Worm (Caenorhabditis elegans): ENCODE measurements around the gene col-105.
"Not testable (repeated sequence)": the region's sequence is repeated elsewhere in the genome, so short reads cannot be mapped to it uniquely, and the experiment has no call there.

The col-105 gene

ce11 chrIV:1343379-1343778, 15.6 kb downstream of the col-105 start, which contains the start of gene F58F6.5:
Gene F58F6.5 (plus strand): TSS chrIV:1343679.
- TF ChIP-seq F13C5.2 (tag; optimal IDR thresholded peaks at IDR 0.05); pes-1 (GFP tag; IDR thresholded peaks at IDR 0.05); tra-4 (tag; optimal IDR thresholded peaks at IDR 0.05): not testable (repeated sequence)

- TF ChIP-seq hmbx-1 (tag; optimal IDR thresholded peaks at IDR 0.05); pes-1 (GFP tag; IDR thresholded peaks at IDR 0.05); sea-1 (GFP tag; conservative IDR thresholded peaks at IDR 0.05): not testable (repeated sequence)
Measured at ce11 chrIV:1340788-1341187, 18.2 kb downstream of the col-105 start, which contains the start of gene F58F6.6. Gene F58F6.6 (plus strand): TSS chrIV:1341088.

ce11 chrIV:1328682-1329212, 30.3 kb downstream of the col-105 start, which contains the start of gene F53H1.3:
Gene F53H1.3 (plus strand): TSS chrIV:1329162.
- TF ChIP-seq B0310.2 (tag; optimal IDR thresholded peaks at IDR 0.05) = no peak
- TF ChIP-seq ets-7 (tag; optimal IDR thresholded peaks at IDR 0.05) = no peak
- no peak for TF ChIP-seq ama-1 (optimal IDR thresholded peaks at IDR 0.05)
- no peak for TF ChIP-seq hnd-1 (tag; optimal IDR thresholded peaks at IDR 0.05)
- TF ChIP-seq sea-1 (GFP tag; conservative IDR thresholded peaks at IDR 0.05) = no peak
- TF ChIP-seq hmg-4 (GFP tag; optimal IDR thresholded peaks at IDR 0.05) = no peak
- TF ChIP-seq tbx-37 (GFP tag; conservative IDR thresholded peaks at IDR 0.05) = no peak

ce11 chrIV:1310337-1310736, 48.7 kb downstream of the col-105 start:
- TF ChIP-seq hmg-4 (GFP tag; optimal IDR thresholded peaks at IDR 0.05) (no peak), tra-4 (tag; optimal IDR thresholded peaks at IDR 0.05) (no peak), ets-7 (tag; optimal IDR thresholded peaks at IDR 0.05) (no peak), ceh-13 (GFP tag; optimal IDR thresholded peaks at IDR 0.05) (no peak), flt-1 (GFP tag; IDR thresholded peaks at IDR 0.05) (no peak)

ce11 chrIV:1309600-1310207, 49.3 kb downstream of the col-105 start, which contains the start of the genes ddx-46 and F53H1.4:
Gene ddx-46 (minus strand): TSS chrIV:1309650.
Gene F53H1.4 (plus strand): TSS chrIV:1310166.
- no peak for TF ChIP-seq tra-4 (tag; optimal IDR thresholded peaks at IDR 0.05)
- TF ChIP-seq tbx-37 (GFP tag; conservative IDR thresholded peaks at IDR 0.05) = no peak
- 0 out of 2 replicates have a peak, but pooled peaks have one; percentile 39 for TF ChIP-seq pes-1 (GFP tag; IDR thresholded peaks at IDR 0.05)
